Fruit fly (Drosophila melanogaster) whole organism, prepupa: Measurements from ENCODE around the gene Nepl20.

Experiments used
- CG10631 ChIP-seq: fragments of 200-800 bp; sonication (Bioruptor generic); optimal IDR thresholded peaks from 2 replicates; lab custom pipeline; 2016; ENCODE audit warnings: missing biosample characterization, missing genetic modification characterization
- CG6163 ChIP-seq: fragments of 200-800 bp; sonication (Bioruptor generic); IDR thresholded peaks from 3 replicates; pipeline ENCODE4 v1.3.6; 2022; ENCODE audit warnings: missing biosample characterization, missing genetic modification characterization
- Eip75B ChIP-seq: fragments of 200-800 bp; sonication (Bioruptor generic); optimal IDR thresholded peaks from 3 replicates; lab custom pipeline; 2016; ENCODE audit warnings: missing biosample characterization, missing genetic modification characterization
- Gug ChIP-seq: fragments of 200-800 bp; sonication (Bioruptor generic); IDR thresholded peaks from 2 replicates; pipeline ENCODE4 v1.3.6; 2022; ENCODE audit warnings: missing biosample characterization, missing genetic modification characterization
- Met ChIP-seq: fragments of 200-800 bp; sonication (Bioruptor generic); optimal IDR thresholded peaks from 3 replicates; lab custom pipeline; 2016; ENCODE audit warnings: missing biosample characterization, missing genetic modification characterization
- lz ChIP-seq: fragments of 200-800 bp; sonication (Bioruptor generic); optimal IDR thresholded peaks from 3 replicates; lab custom pipeline; 2016; ENCODE audit warnings: missing biosample characterization, missing genetic modification characterization

DNA sequence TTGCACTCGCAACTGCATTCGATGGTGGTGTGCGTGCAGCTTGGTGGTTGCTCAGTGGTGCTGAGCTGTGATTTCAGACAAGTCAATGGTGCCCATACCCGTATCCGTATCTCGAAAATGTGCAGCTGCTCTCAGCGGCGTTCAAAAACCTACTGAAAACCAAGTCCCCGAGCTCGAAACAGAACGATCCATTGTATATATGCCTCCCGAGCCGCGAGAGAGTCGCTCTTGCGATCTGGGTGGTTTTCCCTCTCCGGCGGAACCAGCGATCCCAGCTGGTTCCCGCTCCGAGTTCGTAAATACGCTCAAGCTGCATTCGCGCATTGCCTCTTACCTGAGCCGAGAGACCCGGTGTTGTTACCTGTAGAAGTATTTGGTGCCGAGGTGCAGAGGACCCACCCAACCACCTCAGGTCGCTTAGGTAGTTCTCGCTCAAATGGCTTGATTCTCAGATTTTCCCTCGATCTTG is 21.5 kb upstream of the Nepl20 start, which contains the start of gene Inx3:
- TF ChIP-seq Eip75B (GFP tag; lab: Kevin White, UChicago) (no peak), Gug (no peak), lz (GFP tag; lab: Kevin White, UChicago) (peak; percentile 6), CG10631 (no peak), Met (GFP tag; lab: Kevin White, UChicago) (peak; percentile 29), CG6163 (peak; percentile 60; the same call in 2 of the 3 replicates)
